Worm (Caenorhabditis elegans) whole organism, late embryonic: Measurements from ENCODE around the gene srh-127.

ENCODE experiments used
- C08G9.2 ChIP-seq: sonication (generic microtip); optimal IDR thresholded peaks from 2 replicates; lab custom pipeline; 2016; ENCODE audit warnings: mild to moderate bottlenecking, missing genetic modification characterization, moderate library complexity, missing compliant biosample characterization
- F13H6.1 ChIP-seq: sonication (generic microtip); optimal IDR thresholded peaks from 2 replicates; lab custom pipeline; 2016; ENCODE audit warnings: missing genetic modification characterization, missing compliant biosample characterization
- K09A11.1 ChIP-seq: sonication (generic microtip); optimal IDR thresholded peaks from 2 replicates; lab custom pipeline; 2017; ENCODE audit warnings: antibody characterized with exemption, mild to moderate bottlenecking, missing genetic modification characterization, missing compliant biosample characterization; ENCODE audit not compliant: insufficient read depth
- T23F11.4 ChIP-seq: fragments of 200-800 bp; sonication (Bioruptor generic); optimal IDR thresholded peaks from 2 replicates; lab custom pipeline; 2018; ENCODE audit warnings: mild to moderate bottlenecking, missing genetic modification characterization, missing compliant biosample characterization
- ahr-1 ChIP-seq: sonication (generic microtip); optimal IDR thresholded peaks from 2 replicates; lab custom pipeline; 2016; ENCODE audit warnings: missing genetic modification characterization, missing compliant biosample characterization
- ama-1 ChIP-seq: fragments of 150-350 bp; optimal IDR thresholded peaks from 2 replicates; lab custom pipeline; 2014
- ceh-18 ChIP-seq: sonication (generic microtip); optimal IDR thresholded peaks from 2 replicates; lab custom pipeline; 2016; ENCODE audit warnings: missing genetic modification characterization, missing compliant biosample characterization
- ceh-19 ChIP-seq: fragments of 200-800 bp; sonication (Bioruptor generic); optimal IDR thresholded peaks from 2 replicates; lab custom pipeline; 2018; ENCODE audit warnings: mild to moderate bottlenecking, missing genetic modification characterization, missing compliant biosample characterization
- ceh-2 ChIP-seq: sonication (generic microtip); optimal IDR thresholded peaks from 2 replicates; lab custom pipeline; 2016; ENCODE audit warnings: missing genotype, missing genetic modification characterization, missing compliant biosample characterization
- ceh-24 ChIP-seq: sonication (generic microtip); optimal IDR thresholded peaks from 2 replicates; lab custom pipeline; 2016; ENCODE audit warnings: mild to moderate bottlenecking, missing genetic modification characterization, missing compliant biosample characterization
- ceh-30 ChIP-seq: fragments of 150-350 bp; optimal IDR thresholded peaks from 2 replicates; lab custom pipeline; 2014; ENCODE audit warnings: missing biosample characterization, missing genetic modification characterization
- ceh-45 ChIP-seq: fragments of 200-800 bp; sonication (Bioruptor generic); IDR thresholded peaks from 2 replicates; pipeline ENCODE4 v1.3.6; 2022; ENCODE audit warnings: missing genetic modification reagents, missing genetic modification characterization, missing compliant biosample characterization
- ceh-48 ChIP-seq: sonication (generic microtip); optimal IDR thresholded peaks from 2 replicates; lab custom pipeline; 2016; ENCODE audit warnings: missing genetic modification characterization, inconsistent platforms, missing compliant biosample characterization
- ceh-9 ChIP-seq: sonication (generic microtip); optimal IDR thresholded peaks from 2 replicates; lab custom pipeline; 2016; ENCODE audit warnings: mild to moderate bottlenecking, missing genetic modification characterization, inconsistent platforms, missing compliant biosample characterization
- dve-1 ChIP-seq: sonication (generic microtip); optimal IDR thresholded peaks from 2 replicates; lab custom pipeline; 2017; ENCODE audit warnings: antibody characterized with exemption, mild to moderate bottlenecking, missing genetic modification characterization, missing compliant biosample characterization
- elt-2 ChIP-seq: sonication (generic microtip); optimal IDR thresholded peaks from 2 replicates; lab custom pipeline; 2016; ENCODE audit warnings: missing genetic modification reagents, missing genetic modification characterization, missing compliant biosample characterization
- ets-4 ChIP-seq: sonication (generic microtip); optimal IDR thresholded peaks from 2 replicates; lab custom pipeline; 2016; ENCODE audit warnings: missing genetic modification characterization, missing compliant biosample characterization
- eyg-1 ChIP-seq: sonication (generic microtip); optimal IDR thresholded peaks from 2 replicates; lab custom pipeline; 2016; ENCODE audit warnings: missing genotype, missing genetic modification characterization, missing compliant biosample characterization
- fkh-10 ChIP-seq: fragments of 150-350 bp; optimal IDR thresholded peaks from 2 replicates; lab custom pipeline; 2014; ENCODE audit warnings: missing biosample characterization, missing genetic modification reagents, missing genetic modification characterization
- fkh-6 ChIP-seq: sonication (generic microtip); optimal IDR thresholded peaks from 2 replicates; lab custom pipeline; 2016; ENCODE audit warnings: missing genetic modification characterization, missing compliant biosample characterization
- gmeb-2 ChIP-seq: sonication (generic microtip); optimal IDR thresholded peaks from 2 replicates; lab custom pipeline; 2016; ENCODE audit warnings: missing genetic modification characterization, inconsistent platforms, missing compliant biosample characterization
- hlh-15 ChIP-seq: sonication (generic microtip); optimal IDR thresholded peaks from 2 replicates; lab custom pipeline; 2016; ENCODE audit warnings: missing genetic modification characterization, missing compliant biosample characterization
- lim-6 ChIP-seq: sonication (generic microtip); optimal IDR thresholded peaks from 2 replicates; lab custom pipeline; 2016; ENCODE audit warnings: missing genetic modification characterization, missing compliant biosample characterization
- madf-2 ChIP-seq: sonication (generic microtip); optimal IDR thresholded peaks from 2 replicates; lab custom pipeline; 2017; ENCODE audit warnings: missing genetic modification characterization, missing compliant biosample characterization
- mec-3 ChIP-seq: sonication (generic microtip); optimal IDR thresholded peaks from 2 replicates; lab custom pipeline; 2016; ENCODE audit warnings: borderline replicate concordance, missing genetic modification characterization, missing compliant biosample characterization
- nfya-1 ChIP-seq: sonication (generic microtip); optimal IDR thresholded peaks from 2 replicates; lab custom pipeline; 2017; ENCODE audit warnings: missing genetic modification characterization, mild to moderate bottlenecking, missing compliant biosample characterization, antibody characterized with exemption, moderate library complexity
- pax-1 ChIP-seq: fragments of 150-350 bp; optimal IDR thresholded peaks from 2 replicates; lab custom pipeline; 2014; ENCODE audit warnings: missing biosample characterization, missing genetic modification characterization
- pha-4 ChIP-seq: fragments of 150-350 bp; optimal IDR thresholded peaks from 2 replicates; lab custom pipeline; 2018; ENCODE audit warnings: missing biosample characterization, missing genetic modification reagents, missing genetic modification characterization
- pqm-1 ChIP-seq: sonication (generic microtip); optimal IDR thresholded peaks from 2 replicates; lab custom pipeline; 2016; ENCODE audit warnings: missing genetic modification characterization, missing compliant biosample characterization
- sox-2 ChIP-seq: fragments of 200-800 bp; sonication (Bioruptor generic); IDR thresholded peaks from 2 replicates; pipeline ENCODE4 v1.3.6; 2022; ENCODE audit warnings: missing genetic modification reagents, missing genetic modification characterization, missing compliant biosample characterization
- sox-4 ChIP-seq: sonication (generic microtip); optimal IDR thresholded peaks from 2 replicates; lab custom pipeline; 2017; ENCODE audit warnings: mild to moderate bottlenecking, missing genetic modification characterization, inconsistent platforms, missing compliant biosample characterization
- syd-9 ChIP-seq: sonication (generic microtip); optimal IDR thresholded peaks from 2 replicates; lab custom pipeline; 2016; ENCODE audit warnings: mild to moderate bottlenecking, missing genetic modification characterization, moderate library complexity, missing compliant biosample characterization
- tbx-2 ChIP-seq: sonication (generic microtip); optimal IDR thresholded peaks from 2 replicates; lab custom pipeline; 2016; ENCODE audit warnings: missing genetic modification characterization, missing compliant biosample characterization
- unc-3 ChIP-seq, 2 experiments: fragments of 200-800 bp in 1 of 2; sonication (Bioruptor generic) in 1 of 2; sonication (generic microtip) in 1 of 2; conservative IDR thresholded peaks in 1 of 2; optimal IDR thresholded peaks in 1 of 2; 2 replicates each; pipeline versions ENCODE4 v1.3.6 to Lab custom; 2016 to 2022; ENCODE audit warnings: missing compliant biosample characterization in 2 of 2, missing genetic modification characterization in 2 of 2, missing genetic modification reagents in 1 of 2
- unc-42 ChIP-seq: sonication (generic microtip); optimal IDR thresholded peaks from 2 replicates; lab custom pipeline; 2016; ENCODE audit warnings: missing genotype, missing genetic modification characterization, missing compliant biosample characterization
- unc-86 ChIP-seq: sonication (generic microtip); optimal IDR thresholded peaks from 2 replicates; lab custom pipeline; 2016; ENCODE audit warnings: missing genetic modification characterization, missing compliant biosample characterization

srh-127 gene

DNA sequence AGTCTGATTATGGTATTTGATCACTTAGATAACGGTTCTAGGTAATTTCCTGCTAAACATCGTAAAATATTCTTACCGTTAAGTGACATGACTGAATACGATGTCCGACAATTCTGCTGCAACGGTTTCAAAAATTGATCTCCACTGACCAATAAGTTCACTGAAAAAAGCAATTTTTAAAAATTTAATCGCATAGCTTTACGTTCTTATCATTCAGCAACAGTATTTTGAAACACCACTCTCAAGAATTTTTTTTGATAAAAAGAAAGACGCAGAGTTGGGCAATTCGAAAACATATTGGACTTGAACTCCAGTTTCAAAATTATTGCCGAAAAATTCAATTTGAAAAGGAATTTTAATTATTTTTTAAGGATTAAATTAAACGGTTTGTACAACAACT is 34.5 kb downstream of the srh-127 start, which contains the start of gene C31B8.12:
TSS of gene C31B8.12 (minus strand) at position 101 of the 400 bp plus-strand sequence.
- TF ChIP-seq ahr-1 (tag; lab: Kevin White, UChicago) (no peak), ceh-9 (no peak), ceh-45 (GFP tag; lab: Robert Waterston, UW) (no peak), tbx-2 (tag; lab: Kevin White, UChicago) (no peak), T23F11.4 (no peak), elt-2 (tag; lab: Kevin White, UChicago) (no peak), mec-3 (no peak), fkh-10 (GFP tag; lab: Kevin White, UChicago) (no peak), unc-3 (GFP tag; conservative IDR thresholded peaks at IDR 0.05; lab: Robert Waterston, UW) (no peak), unc-3 (tag; optimal IDR thresholded peaks at IDR 0.05; lab: Kevin White, UChicago) (no peak), ama-1 (lab: Kevin White, UChicago) (no peak), pqm-1 (no peak), gmeb-2 (tag; lab: Kevin White, UChicago) (no peak), hlh-15 (tag; lab: Kevin White, UChicago) (no peak), madf-2 (tag; lab: Kevin White, UChicago) (no peak), lim-6 (no peak), dve-1 (tag; lab: Kevin White, UChicago) (no peak)

DNA sequence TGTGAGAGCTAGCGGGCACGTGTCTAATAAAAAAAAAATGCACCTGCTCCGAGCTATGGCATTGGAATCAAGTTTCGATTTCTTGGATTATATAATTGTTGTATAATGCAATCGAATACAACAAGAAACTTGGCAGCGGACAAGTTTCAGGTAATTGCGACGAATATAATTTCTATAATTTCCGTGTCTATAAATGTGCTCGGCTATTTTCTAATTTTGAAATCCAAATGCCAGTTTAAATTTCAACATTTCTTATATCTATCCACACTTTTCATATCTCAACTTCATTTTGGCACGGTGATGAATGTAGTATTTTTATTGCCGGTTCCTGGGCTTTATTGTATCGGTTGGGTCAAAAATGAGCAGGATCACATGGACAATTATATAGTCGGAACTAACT is 36.7 kb downstream of the srh-127 start, which contains the start of gene C31B8.16:
TSS of gene C31B8.16 (plus strand) at position 301 of the 400 bp plus-strand sequence.
- TF ChIP-seq ceh-30 (tag; lab: Kevin White, UChicago), result no peak
- TF ChIP-seq pha-4, result no peak
- no peak for TF ChIP-seq syd-9 (tag; lab: Kevin White, UChicago)
- TF ChIP-seq eyg-1 (tag; lab: Kevin White, UChicago), result no peak
- TF ChIP-seq fkh-6 (tag; lab: Kevin White, UChicago), result no peak
- TF ChIP-seq lim-6, result no peak
- no peak for TF ChIP-seq pax-1 (tag; lab: Kevin White, UChicago)
- no peak for TF ChIP-seq nfya-1 (tag; lab: Kevin White, UChicago)
- no peak for TF ChIP-seq ceh-9

ce11 chrV:2931252-2931651 is 38.2 kb downstream of the srh-127 start, which contains the start of gene C31B8.1:
Gene C31B8.1, plus strand, starts transcription at chrV:2931552.
- no peak for TF ChIP-seq mec-3
- TF ChIP-seq unc-42 (tag; lab: Kevin White, UChicago), result no peak
- TF ChIP-seq sox-2, result no peak
- no peak for TF ChIP-seq ets-4 (tag; lab: Kevin White, UChicago)
- no peak for TF ChIP-seq ama-1 (lab: Kevin White, UChicago)
- no peak for TF ChIP-seq unc-3 (GFP tag; conservative IDR thresholded peaks at IDR 0.05; lab: Robert Waterston, UW)
- TF ChIP-seq unc-3 (tag; optimal IDR thresholded peaks at IDR 0.05; lab: Kevin White, UChicago), result no peak
- TF ChIP-seq ceh-48, result no peak
- no peak for TF ChIP-seq nfya-1 (tag; lab: Kevin White, UChicago)
- TF ChIP-seq, all 69 proteins: peak for 0

DNA sequence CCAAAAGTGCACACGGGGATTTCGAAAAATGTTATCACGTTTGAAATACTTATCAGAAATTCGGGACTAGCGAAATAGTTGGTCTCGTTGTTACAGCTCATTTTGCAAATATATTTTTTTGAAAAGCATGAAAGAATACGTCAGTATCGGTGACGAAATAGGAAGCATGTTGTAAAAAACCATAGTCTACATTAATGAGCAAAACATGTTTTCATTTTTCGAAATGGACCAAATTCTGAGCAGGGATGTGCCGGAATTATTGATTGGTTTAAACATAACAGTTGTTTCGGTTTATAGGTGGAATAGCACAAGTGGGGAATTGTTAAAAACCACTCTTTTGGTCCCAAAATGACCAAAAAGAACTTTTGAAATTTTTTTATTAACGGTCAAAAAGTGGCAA is 41.0 kb downstream of the srh-127 start, which contains the start of gene srh-247:
TSS of gene srh-247 (minus strand) at position 101 of the 400 bp plus-strand sequence.
- TF ChIP-seq sox-4 (no peak), ceh-18 (tag; lab: Kevin White, UChicago) (no peak), C08G9.2 (tag; lab: Kevin White, UChicago) (no peak), K09A11.1 (no peak), tbx-2 (tag; lab: Kevin White, UChicago) (no peak), ceh-2 (tag; lab: Kevin White, UChicago) (no peak), F13H6.1 (no peak), hlh-15 (tag; lab: Kevin White, UChicago) (no peak), pqm-1 (no peak), ceh-48 (no peak), mec-3 (no peak), unc-86 (no peak), syd-9 (tag; lab: Kevin White, UChicago) (no peak), ceh-19 (GFP tag; lab: Kevin White, UChicago) (no peak), ceh-24 (tag; lab: Kevin White, UChicago) (no peak), fkh-10 (GFP tag; lab: Kevin White, UChicago) (no peak)
